Worm (Caenorhabditis elegans): ENCODE results near the gene lron-4.

ce11 chrII:8099212-8099784 lies 12.7 kb downstream of the lron-4 start:
- TF ChIP-seq scrt-1 (GFP tag; IDR thresholded peaks at IDR 0.05) (no peak), ceh-13 (GFP tag; optimal IDR thresholded peaks at IDR 0.05) (no peak), tbx-11 (GFP tag; IDR thresholded peaks at IDR 0.05) (no peak), tra-4 (tag; optimal IDR thresholded peaks at IDR 0.05) (no peak), ama-1 (optimal IDR thresholded peaks at IDR 0.05) (no peak)
